Worm (Caenorhabditis elegans): ENCODE data around the gene srh-17.
A peak's percentile ranks its signal among the peaks of the same experiment; 100 is the strongest.

srh-17 gene

DNA sequence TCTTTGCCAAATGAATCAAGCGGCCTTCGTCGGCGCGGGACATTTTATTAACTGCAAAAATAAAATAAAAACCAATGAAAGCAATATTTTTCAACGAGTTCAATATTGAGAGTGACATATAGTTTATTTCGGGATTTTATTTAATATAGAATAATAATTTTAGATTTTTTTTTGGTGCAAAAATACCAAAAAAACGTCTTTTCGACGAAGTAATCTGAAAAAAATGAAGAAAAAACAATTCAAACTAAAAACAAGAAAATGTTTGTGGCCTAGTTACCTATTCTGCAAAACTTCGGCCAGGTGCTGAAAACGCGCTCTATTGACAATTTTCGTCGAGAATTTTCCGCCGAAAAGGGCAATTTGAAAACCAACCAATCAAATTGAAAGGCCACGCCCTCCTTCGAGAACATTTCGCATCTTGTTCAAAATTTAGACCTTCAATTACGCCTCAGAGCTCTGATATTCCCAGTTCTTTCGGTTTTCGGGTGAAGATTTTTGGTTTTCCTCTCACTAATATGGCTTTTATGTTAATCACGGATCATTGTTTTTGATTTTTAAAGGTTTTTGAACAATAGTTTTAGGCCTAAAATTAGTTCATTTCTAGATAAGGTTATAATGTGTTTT, 24.4 kb downstream of the srh-17 start, which contains the start of gene C47E8.4 (continued):
- TF ChIP-seq rpc-1 (optimal IDR thresholded peaks at IDR 0.05) (peak; percentile 56), rpc-1 (tag; optimal IDR thresholded peaks at IDR 0.05) (peak; percentile 0), Y95B8A.8 (GFP tag; IDR thresholded peaks at IDR 0.05) (peak; percentile 80; the same call in 1 of the 2 replicates), dox-1 (GFP tag; IDR thresholded peaks at IDR 0.05) (peak; percentile 95), C17E4.6 (GFP tag; IDR thresholded peaks at IDR 0.05) (peak; percentile 89), mes-4 (tag; optimal IDR thresholded peaks at IDR 0.05) (no peak), B0019.2 (GFP tag; conservative IDR thresholded peaks at IDR 0.05) (peak; percentile 92), snpc-1.3 (tag; optimal IDR thresholded peaks at IDR 0.05; ENCODE audit: insufficient read depth) (peak; percentile 89), nhr-120 (GFP tag; IDR thresholded peaks at IDR 0.05) (0 out of 2 replicates have a peak, but pooled peaks have one; percentile 79), rec-8 (tag; optimal IDR thresholded peaks at IDR 0.05) (peak; percentile 63 to 81), let-607 (tag; optimal IDR thresholded peaks at IDR 0.05) (peak; percentile 31 to 92), B0035.1 (tag; optimal IDR thresholded peaks at IDR 0.05) (peak; percentile 89), ceh-40 (GFP tag; IDR thresholded peaks at IDR 0.05) (no peak), attf-6 (GFP tag; IDR thresholded peaks at IDR 0.05) (peak; percentile 71; the same call in 1 of the 2 replicates), somi-1 (GFP tag; optimal IDR thresholded peaks at IDR 0.05) (peak; percentile 90), ccch-3 (GFP tag; optimal IDR thresholded peaks at IDR 0.05) (peak; percentile 90), F49E8.2 (tag; optimal IDR thresholded peaks at IDR 0.05; ENCODE audit: insufficient read depth) (peak; percentile 89), atf-7 (tag; optimal IDR thresholded peaks at IDR 0.05) (peak; percentile 94), ets-4 (GFP tag; optimal IDR thresholded peaks at IDR 0.05) (no peak), ztf-26 (tag; optimal IDR thresholded peaks at IDR 0.05) (peak; percentile 94), pbrm-1 (GFP tag; IDR thresholded peaks at IDR 0.05) (peak; percentile 96), bed-1 (GFP tag; IDR thresholded peaks at IDR 0.05) (0 out of 2 replicates have a peak, but pooled peaks have one; percentile 43), hrde-1 (tag; optimal IDR thresholded peaks at IDR 0.05; ENCODE audit: borderline replicate concordance) (peak; percentile 90), ZK185.1 (tag; optimal IDR thresholded peaks at IDR 0.05; ENCODE audit: poor library complexity, severe bottlenecking) (peak; percentile 97), ztf-6 (GFP tag; IDR thresholded peaks at IDR 0.05) (peak; percentile 68; the same call in 1 of the 2 replicates), aptf-3 (GFP tag; IDR thresholded peaks at IDR 0.05) (peak; percentile 75; the same call in 1 of the 2 replicates), lag-1 (GFP tag; IDR thresholded peaks at IDR 0.05) (no peak), nhr-27 (tag; optimal IDR thresholded peaks at IDR 0.05) (peak; percentile 92), tbx-9 (tag; optimal IDR thresholded peaks at IDR 0.05; ENCODE audit: borderline replicate concordance) (no peak), zim-3 (tag; optimal IDR thresholded peaks at IDR 0.05) (peak; percentile 76), hmg-20 (GFP tag; IDR thresholded peaks at IDR 0.05) (peak; percentile 91), ztf-18 (tag; optimal IDR thresholded peaks at IDR 0.05) (peak; percentile 65), ztf-3 (GFP tag; optimal IDR thresholded peaks at IDR 0.05) (peak; percentile 85), F37B4.10 (GFP tag; IDR thresholded peaks at IDR 0.05) (0 out of 2 replicates have a peak, but pooled peaks have one; percentile 33), efl-1 (GFP tag; optimal IDR thresholded peaks at IDR 0.05) (peak; percentile 66), hlh-26 (GFP tag; conservative IDR thresholded peaks at IDR 0.05) (no peak), let-526 (GFP tag; IDR thresholded peaks at IDR 0.05) (peak; percentile 96), hsf-1 (GFP tag; IDR thresholded peaks at IDR 0.05) (peak; percentile 100), nhr-90 (tag; optimal IDR thresholded peaks at IDR 0.05) (no peak), attf-5 (GFP tag; optimal IDR thresholded peaks at IDR 0.05) (peak; percentile 94), ztf-25 (GFP tag; IDR thresholded peaks at IDR 0.05) (0 out of 2 replicates have a peak, but pooled peaks have one; percentile 80), dpff-1 (tag; optimal IDR thresholded peaks at IDR 0.05) (peak; percentile 46), die-1 (tag; optimal IDR thresholded peaks at IDR 0.05) (no peak), nhr-80 (tag; optimal IDR thresholded peaks at IDR 0.05) (peak; percentile 55), egrh-3 (GFP tag; IDR thresholded peaks at IDR 0.05) (peak; percentile 34; the same call in 1 of the 2 replicates), hmg-1.2 (GFP tag; IDR thresholded peaks at IDR 0.05) (peak; percentile 72), unc-130 (GFP tag; optimal IDR thresholded peaks at IDR 0.05) (peak; percentile 97)
